Worm (Caenorhabditis elegans) whole organism, young adult: ENCODE data around the gene F36H9.5.

Source experiments
- B0035.1 ChIP-seq: sonication (generic microtip); optimal IDR thresholded peaks from 2 replicates; lab custom pipeline; 2016; ENCODE audit warnings: missing genetic modification characterization, mild to moderate bottlenecking, missing compliant biosample characterization, missing genotype, missing genetic modification reagents
- B0336.3 ChIP-seq: fragments of 200-800 bp; sonication (Bioruptor generic); IDR thresholded peaks from 2 replicates; pipeline ENCODE4 v1.3.6; 2022; ENCODE audit warnings: missing genetic modification characterization, missing compliant biosample characterization
- F23B12.7 ChIP-seq: sonication (generic microtip); optimal IDR thresholded peaks from 2 replicates; lab custom pipeline; 2017; ENCODE audit warnings: missing genetic modification characterization, mild to moderate bottlenecking, missing compliant biosample characterization, antibody characterized with exemption, moderate library complexity; ENCODE audit not compliant: insufficient read depth
- F49E8.2 ChIP-seq: sonication (generic microtip); optimal IDR thresholded peaks from 3 replicates; lab custom pipeline; 2017; ENCODE audit warnings: missing genetic modification characterization, mild to moderate bottlenecking, missing compliant biosample characterization, antibody characterized with exemption, moderate library complexity; ENCODE audit not compliant: insufficient read depth
- F55B11.4 ChIP-seq: sonication (generic microtip); optimal IDR thresholded peaks from 2 replicates; lab custom pipeline; 2016; ENCODE audit warnings: missing compliant biosample characterization, missing genetic modification characterization, borderline replicate concordance; ENCODE audit not compliant: insufficient read depth
- F57C9.4 ChIP-seq: sonication (generic microtip); optimal IDR thresholded peaks from 2 replicates; lab custom pipeline; 2017; ENCODE audit warnings: mild to moderate bottlenecking, missing genetic modification characterization, missing compliant biosample characterization
- K12H6.12 ChIP-seq: fragments of 200-800 bp; sonication (Bioruptor generic); optimal IDR thresholded peaks from 2 replicates; lab custom pipeline; 2018; ENCODE audit warnings: mild to moderate bottlenecking, missing genetic modification characterization, missing compliant biosample characterization
- T26A5.8 ChIP-seq: sonication (generic microtip); optimal IDR thresholded peaks from 2 replicates; lab custom pipeline; 2016; ENCODE audit warnings: missing genetic modification characterization, missing compliant biosample characterization
- Y79H2A.3 ChIP-seq: fragments of 200-800 bp; sonication (Bioruptor generic); conservative IDR thresholded peaks from 2 replicates; pipeline ENCODE4 v1.3.6; 2022; ENCODE audit warnings: missing genetic modification reagents, missing genetic modification characterization, missing compliant biosample characterization
- ZK185.1 ChIP-seq: sonication (generic microtip); optimal IDR thresholded peaks from 2 replicates; lab custom pipeline; 2016; ENCODE audit warnings: mild to moderate bottlenecking, missing genetic modification characterization, missing compliant biosample characterization; ENCODE audit not compliant: poor library complexity, severe bottlenecking
- akir-1 ChIP-seq: fragments of 200-800 bp; sonication (Bioruptor generic); optimal IDR thresholded peaks from 2 replicates; lab custom pipeline; 2018; ENCODE audit warnings: mild to moderate bottlenecking, missing genetic modification characterization, moderate library complexity, missing compliant biosample characterization
- ama-1 ChIP-seq, 3 experiments: fragments of 150-350 bp in 1 of 3; sonication (generic microtip) in 2 of 3; optimal IDR thresholded peaks; 2 replicates each; lab custom pipeline; 2014 to 2018; ENCODE audit warnings: missing biosample characterization in 2 of 3, missing genetic modification characterization in 2 of 3, missing genetic modification reagents in 2 of 3
- atf-7 ChIP-seq: sonication (generic microtip); optimal IDR thresholded peaks from 2 replicates; lab custom pipeline; 2017; ENCODE audit warnings: mild to moderate bottlenecking, missing genetic modification characterization, missing compliant biosample characterization
- attf-6 ChIP-seq: fragments of 200-800 bp; sonication (Bioruptor generic); IDR thresholded peaks from 2 replicates; pipeline ENCODE4 v1.3.6; 2022; ENCODE audit warnings: missing genetic modification reagents, missing genetic modification characterization, missing compliant biosample characterization
- bed-1 ChIP-seq: fragments of 200-800 bp; sonication (Bioruptor generic); IDR thresholded peaks from 2 replicates; pipeline ENCODE4 v1.3.6; 2022; ENCODE audit warnings: missing genetic modification reagents, missing genetic modification characterization, missing compliant biosample characterization
- ceh-100 ChIP-seq: fragments of 200-800 bp; sonication (Bioruptor generic); IDR thresholded peaks from 2 replicates; pipeline ENCODE4 v1.3.6; 2022; ENCODE audit warnings: missing genetic modification reagents, missing genetic modification characterization, missing compliant biosample characterization
- die-1 ChIP-seq: sonication (generic microtip); optimal IDR thresholded peaks from 2 replicates; lab custom pipeline; 2016; ENCODE audit warnings: missing genotype, mild to moderate bottlenecking, missing genetic modification characterization, missing compliant biosample characterization
- ekl-4 ChIP-seq: fragments of 200-800 bp; sonication (Bioruptor generic); IDR thresholded peaks from 2 replicates; pipeline ENCODE4 v1.3.6; 2022; ENCODE audit warnings: missing genetic modification reagents, missing genetic modification characterization, missing compliant biosample characterization
- fkh-3 ChIP-seq: sonication (generic microtip); optimal IDR thresholded peaks from 2 replicates; lab custom pipeline; 2016; ENCODE audit warnings: mild to moderate bottlenecking, missing genetic modification characterization, missing compliant biosample characterization
- hrde-1 ChIP-seq: sonication (generic microtip); optimal IDR thresholded peaks from 2 replicates; lab custom pipeline; 2016; ENCODE audit warnings: missing genetic modification characterization, mild to moderate bottlenecking, missing compliant biosample characterization, moderate library complexity, missing genotype, missing genetic modification reagents, borderline replicate concordance
- hsf-1 ChIP-seq: fragments of 200-800 bp; sonication (Bioruptor generic); IDR thresholded peaks from 2 replicates; pipeline ENCODE4 v1.3.6; 2022; ENCODE audit warnings: missing genetic modification reagents, missing genetic modification characterization, missing compliant biosample characterization
- lin-26 ChIP-seq: fragments of 200-800 bp; sonication (Bioruptor generic); IDR thresholded peaks from 2 replicates; pipeline ENCODE4 v1.3.6; 2022; ENCODE audit warnings: missing genetic modification reagents, missing genetic modification characterization, missing compliant biosample characterization
- nfya-1 ChIP-seq: sonication (generic microtip); optimal IDR thresholded peaks from 2 replicates; lab custom pipeline; 2017; ENCODE audit warnings: antibody characterized with exemption, missing compliant biosample characterization, missing genetic modification characterization, borderline replicate concordance; ENCODE audit not compliant: insufficient read depth
- nfya-2 ChIP-seq: fragments of 200-800 bp; sonication (Bioruptor generic); IDR thresholded peaks from 2 replicates; pipeline ENCODE4 v1.3.6; 2022; ENCODE audit warnings: missing genetic modification reagents, missing genetic modification characterization, missing compliant biosample characterization
- nfyb-1 ChIP-seq: fragments of 200-800 bp; sonication (Bioruptor generic); IDR thresholded peaks from 2 replicates; pipeline ENCODE4 v1.3.6; 2022; ENCODE audit warnings: missing genetic modification reagents, missing genetic modification characterization, missing compliant biosample characterization
- nhr-120 ChIP-seq: fragments of 200-800 bp; sonication (Bioruptor generic); IDR thresholded peaks from 2 replicates; pipeline ENCODE4 v1.3.6; 2022; ENCODE audit warnings: missing genetic modification characterization, missing compliant biosample characterization
- nhr-179 ChIP-seq: sonication (generic microtip); optimal IDR thresholded peaks from 2 replicates; lab custom pipeline; 2016; ENCODE audit warnings: mild to moderate bottlenecking, missing genetic modification characterization, missing compliant biosample characterization
- nhr-80 ChIP-seq: sonication (generic microtip); optimal IDR thresholded peaks from 2 replicates; lab custom pipeline; 2016; ENCODE audit warnings: missing genetic modification characterization, missing compliant biosample characterization
- pbrm-1 ChIP-seq: fragments of 200-800 bp; sonication (Bioruptor generic); IDR thresholded peaks from 2 replicates; pipeline ENCODE4 v1.3.6; 2022; ENCODE audit warnings: missing genetic modification reagents, missing genetic modification characterization, missing compliant biosample characterization
- pha-4 ChIP-seq: fragments of 150-350 bp; sonication (generic microtip); optimal IDR thresholded peaks from 2 replicates; lab custom pipeline; 2014; ENCODE audit warnings: missing biosample characterization, missing genetic modification reagents, missing genetic modification characterization
- rcor-1 ChIP-seq: fragments of 200-800 bp; sonication (Bioruptor generic); IDR thresholded peaks from 2 replicates; pipeline ENCODE4 v1.3.6; 2022; ENCODE audit warnings: missing genetic modification reagents, missing genetic modification characterization, missing compliant biosample characterization
- repo-1 ChIP-seq: sonication (generic microtip); optimal IDR thresholded peaks from 2 replicates; lab custom pipeline; 2017; ENCODE audit warnings: mild to moderate bottlenecking, missing genetic modification characterization, missing compliant biosample characterization
- snpc-4 ChIP-seq, 5 experiments: fragments of 150-350 bp in 1 of 5; sonication (generic microtip) in 4 of 5; optimal IDR thresholded peaks; 2 replicates each; lab custom pipeline; 2014 to 2018; ENCODE audit warnings: missing genetic modification characterization in 5 of 5, missing biosample characterization in 3 of 5, antibody characterized with exemption in 2 of 5, mild to moderate bottlenecking in 2 of 5, missing compliant biosample characterization in 2 of 5, missing genotype in 2 of 5, moderate library complexity in 2 of 5, missing genetic modification reagents in 1 of 5
- unc-130 ChIP-seq: sonication (generic microtip); optimal IDR thresholded peaks from 2 replicates; lab custom pipeline; 2016; ENCODE audit warnings: missing genetic modification reagents, missing genetic modification characterization, missing compliant biosample characterization
- ztf-22 ChIP-seq: fragments of 200-800 bp; sonication (Bioruptor generic); optimal IDR thresholded peaks from 2 replicates; lab custom pipeline; 2018; ENCODE audit warnings: mild to moderate bottlenecking, missing genetic modification characterization, moderate library complexity, missing compliant biosample characterization
- ztf-26 ChIP-seq: sonication (generic microtip); optimal IDR thresholded peaks from 2 replicates; lab custom pipeline; 2017; ENCODE audit warnings: missing genetic modification characterization, missing compliant biosample characterization
- ztf-3 ChIP-seq: fragments of 200-800 bp; sonication (Bioruptor generic); optimal IDR thresholded peaks from 2 replicates; lab custom pipeline; 2018; ENCODE audit warnings: mild to moderate bottlenecking, missing genetic modification characterization, missing compliant biosample characterization
- ztf-6 ChIP-seq: fragments of 200-800 bp; sonication (Bioruptor generic); IDR thresholded peaks from 2 replicates; pipeline ENCODE4 v1.3.6; 2022; ENCODE audit warnings: missing genetic modification reagents, missing genetic modification characterization, missing compliant biosample characterization

The F36H9.5 gene

DNA sequence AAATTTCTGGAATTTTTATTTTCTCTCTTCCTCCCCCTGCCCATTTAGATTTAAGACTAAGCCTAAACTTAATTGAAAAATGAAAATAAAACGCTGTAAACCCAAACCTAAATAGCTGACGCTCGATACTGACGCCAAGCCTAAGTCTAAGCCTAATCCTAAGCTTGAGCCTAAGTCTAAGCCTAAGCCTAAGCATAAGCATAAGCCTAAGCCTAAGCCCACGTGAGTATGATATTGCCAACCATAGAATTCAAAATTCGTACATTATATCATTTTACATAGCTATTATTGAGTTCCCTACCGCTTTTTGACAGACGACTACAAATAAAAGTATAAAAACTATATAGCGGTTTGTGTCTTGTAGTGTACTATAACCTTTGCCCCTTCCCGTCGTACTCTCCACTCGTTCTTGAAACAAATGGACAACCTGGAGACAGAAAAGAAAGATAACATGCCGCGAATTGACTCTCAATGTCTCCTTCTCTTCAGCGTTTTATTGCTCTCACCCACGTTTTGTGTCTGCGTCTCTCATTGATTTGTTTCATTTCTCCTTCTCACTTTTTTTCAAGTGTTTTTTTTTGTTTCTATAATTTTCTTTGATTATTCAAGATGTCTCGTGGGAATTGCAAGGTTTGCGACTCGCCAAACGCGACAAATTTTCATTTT, 38.5 kb downstream of the F36H9.5 start, which contains the start of gene nhr-256 (continued):
- TF ChIP-seq nfya-1 (no peak), ama-1 (optimal IDR thresholded peaks at IDR 0.05; lab: Kevin White, UChicago) (no peak), ama-1 (GFP tag; optimal IDR thresholded peaks at IDR 0.05; lab: Kevin White, UChicago) (no peak), B0336.3 (GFP tag; lab: Robert Waterston, UW) (no peak), nfya-2 (no peak), hsf-1 (GFP tag; lab: Robert Waterston, UW) (no peak), unc-130 (GFP tag; lab: Kevin White, UChicago) (no peak), nhr-120 (no peak), snpc-4 (GFP tag; optimal IDR thresholded peaks at IDR 0.05; lab: Kevin White, UChicago) (no peak), snpc-4 (tag; optimal IDR thresholded peaks at IDR 0.05; lab: Kevin White, UChicago) (peak in 1 of 4 experiments; percentile 19), atf-7 (tag; lab: Kevin White, UChicago) (peak; percentile 21), ZK185.1 (tag; lab: Kevin White, UChicago) (no peak), pha-4 (tag; lab: Kevin White, UChicago) (no peak), fkh-3 (tag; lab: Kevin White, UChicago) (no peak), ztf-22 (no peak), pbrm-1 (GFP tag; lab: Robert Waterston, UW) (no peak), F55B11.4 (tag; lab: Kevin White, UChicago) (no peak), F57C9.4 (tag; lab: Kevin White, UChicago) (no peak), hrde-1 (tag; lab: Kevin White, UChicago) (no peak), F23B12.7 (peak; percentile 4), bed-1 (GFP tag; lab: Robert Waterston, UW) (no peak), nhr-80 (peak; percentile 76)

DNA sequence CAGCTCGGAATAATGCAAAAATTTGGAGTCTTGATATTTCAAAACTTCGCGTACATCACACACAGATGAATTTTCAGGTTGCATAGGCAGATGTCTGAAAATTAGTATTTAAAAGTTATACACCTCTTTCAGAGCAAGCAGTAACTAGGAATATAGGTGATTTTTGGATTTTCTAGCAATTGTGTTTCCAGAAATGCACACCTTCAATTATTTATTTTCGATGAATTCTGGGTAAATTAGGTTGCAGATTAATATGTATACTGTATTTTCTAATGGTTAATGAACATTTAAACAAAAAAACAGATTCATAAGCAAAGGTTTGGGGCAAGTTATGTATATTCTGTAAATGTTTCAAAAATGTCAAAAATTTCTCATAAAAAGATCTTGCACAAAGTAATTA, 40.7 kb downstream of the F36H9.5 start, which contains the start of gene srab-25:
Gene srab-25 (minus strand): TSS at position 101 of the 400 bp plus-strand sequence.
- TF ChIP-seq Y79H2A.3 (GFP tag; lab: Robert Waterston, UW): no peak
- TF ChIP-seq nhr-179 (tag; lab: Kevin White, UChicago): no peak
- no peak for TF ChIP-seq ekl-4
- TF ChIP-seq T26A5.8 (tag; lab: Kevin White, UChicago): no peak
- no peak for TF ChIP-seq die-1 (tag; lab: Kevin White, UChicago)
- TF ChIP-seq, all 124 proteins: peak for 0

- TF ChIP-seq akir-1 (no peak), K12H6.12 (no peak), F55B11.4 (tag; lab: Kevin White, UChicago) (no peak), nfyb-1 (GFP tag; lab: Robert Waterston, UW) (no peak), ZK185.1 (tag; lab: Kevin White, UChicago) (no peak), attf-6 (GFP tag; lab: Robert Waterston, UW) (no peak), ztf-6 (GFP tag; lab: Robert Waterston, UW) (no peak), lin-26 (GFP tag; lab: Robert Waterston, UW) (no peak)
Observed at ce11 chrV:1734569-1734968, 47.3 kb downstream of the F36H9.5 start, which contains the start of gene str-160. TSS of gene str-160 (plus strand) at chrV:1734869.

DNA sequence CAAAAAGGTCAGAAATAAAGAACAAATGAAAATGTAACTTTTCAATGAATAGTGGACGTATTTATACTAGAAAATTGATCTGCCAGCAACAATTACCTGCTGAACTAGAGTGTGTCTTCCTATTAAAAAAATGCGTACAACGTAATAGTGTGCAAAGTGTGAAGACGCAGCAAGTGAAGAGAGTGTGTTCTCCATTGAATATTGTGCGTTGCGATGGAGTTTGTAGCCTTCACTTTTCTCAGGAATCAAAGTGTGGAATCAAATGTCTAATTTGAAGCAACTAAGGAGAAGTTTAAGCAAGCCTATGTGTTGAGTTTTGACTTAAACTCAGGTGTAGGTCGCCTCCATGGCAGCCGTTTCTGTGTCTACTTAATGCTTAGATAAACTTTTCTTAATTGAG, 49.9 kb downstream of the F36H9.5 start, which contains the start of gene gst-21:
Gene gst-21 (minus strand): TSS at position 101 of the 400 bp plus-strand sequence.
- TF ChIP-seq ceh-100 (GFP tag; lab: Robert Waterston, UW): no peak
- TF ChIP-seq snpc-4 (GFP tag; optimal IDR thresholded peaks at IDR 0.05; lab: Kevin White, UChicago): no peak
- no peak for TF ChIP-seq snpc-4 (tag; optimal IDR thresholded peaks at IDR 0.05; lab: Kevin White, UChicago)
- TF ChIP-seq F49E8.2 (tag; lab: Kevin White, UChicago): no peak
- no peak for TF ChIP-seq die-1 (tag; lab: Kevin White, UChicago)
- TF ChIP-seq T26A5.8 (tag; lab: Kevin White, UChicago): no peak
- TF ChIP-seq rcor-1 (GFP tag; lab: Robert Waterston, UW): no peak
- TF ChIP-seq repo-1 (tag; lab: Kevin White, UChicago): no peak
- TF ChIP-seq ztf-26: no peak
- no peak for TF ChIP-seq B0035.1
- no peak for TF ChIP-seq bed-1 (GFP tag; lab: Robert Waterston, UW)
- TF ChIP-seq ztf-3: no peak
- TF ChIP-seq nhr-120: no peak
